Fruit fly (Drosophila melanogaster) whole organism, wandering third instar larva: ENCODE measurements around the gene CG17777.

Experiments used
- Abd-B ChIP-seq: fragments of >200 bp; optimal IDR thresholded peaks from 2 replicates; lab custom pipeline; 2017; ENCODE audit warnings: missing biosample characterization, missing genetic modification characterization
- GATAd ChIP-seq: sonication (Bioruptor generic); optimal IDR thresholded peaks from 2 replicates; lab custom pipeline; 2016; ENCODE audit warnings: missing biosample characterization, missing genetic modification characterization
- Hr83 ChIP-seq: fragments of 200-300 bp; sonication (Bioruptor generic); optimal IDR thresholded peaks from 2 replicates; lab custom pipeline; 2016; ENCODE audit warnings: missing biosample characterization, mild to moderate bottlenecking, missing genetic modification characterization, moderate library complexity; ENCODE audit not compliant: poor library complexity, severe bottlenecking
- Mio ChIP-seq: sonication (Bioruptor generic); optimal IDR thresholded peaks from 2 replicates; lab custom pipeline; 2016; ENCODE audit warnings: missing biosample characterization, missing genetic modification characterization
- br ChIP-seq: fragments of 200-800 bp; sonication (Bioruptor generic); optimal IDR thresholded peaks from 2 replicates; lab custom pipeline; 2016; ENCODE audit warnings: missing biosample characterization, missing genetic modification characterization
- dsf ChIP-seq: sonication (Bioruptor generic); optimal IDR thresholded peaks from 2 replicates; lab custom pipeline; 2016; ENCODE audit warnings: missing biosample characterization, missing genetic modification characterization, borderline replicate concordance
- fru ChIP-seq: fragments of 200-800 bp; sonication (Bioruptor generic); optimal IDR thresholded peaks from 3 replicates; lab custom pipeline; 2016; ENCODE audit warnings: missing biosample characterization, mild to moderate bottlenecking, missing genetic modification characterization
- h ChIP-seq: fragments of 200-800 bp; sonication (Bioruptor generic); optimal IDR thresholded peaks from 3 replicates; lab custom pipeline; 2016; ENCODE audit warnings: missing biosample characterization, mild to moderate bottlenecking, missing genetic modification characterization
- lola ChIP-seq: fragments of >200 bp; optimal IDR thresholded peaks from 2 replicates; lab custom pipeline; 2017; ENCODE audit warnings: missing biosample characterization, missing genetic modification characterization
- psq ChIP-seq: fragments of 200-800 bp; sonication (Bioruptor generic); optimal IDR thresholded peaks from 3 replicates; lab custom pipeline; 2017; ENCODE audit warnings: missing biosample characterization, mild to moderate bottlenecking, missing genetic modification characterization, moderate library complexity
- sv ChIP-seq: fragments of 200-800 bp; sonication (Bioruptor generic); optimal IDR thresholded peaks from 3 replicates; lab custom pipeline; 2016; ENCODE audit warnings: missing biosample characterization, missing genetic modification characterization
- tai ChIP-seq: sonication (Bioruptor generic); optimal IDR thresholded peaks from 2 replicates; lab custom pipeline; 2016; ENCODE audit warnings: missing biosample characterization, missing genetic modification characterization
- woc ChIP-seq: sonication (Bioruptor generic); optimal IDR thresholded peaks from 2 replicates; lab custom pipeline; 2016; ENCODE audit warnings: missing biosample characterization, mild to moderate bottlenecking, missing genetic modification characterization

DNA sequence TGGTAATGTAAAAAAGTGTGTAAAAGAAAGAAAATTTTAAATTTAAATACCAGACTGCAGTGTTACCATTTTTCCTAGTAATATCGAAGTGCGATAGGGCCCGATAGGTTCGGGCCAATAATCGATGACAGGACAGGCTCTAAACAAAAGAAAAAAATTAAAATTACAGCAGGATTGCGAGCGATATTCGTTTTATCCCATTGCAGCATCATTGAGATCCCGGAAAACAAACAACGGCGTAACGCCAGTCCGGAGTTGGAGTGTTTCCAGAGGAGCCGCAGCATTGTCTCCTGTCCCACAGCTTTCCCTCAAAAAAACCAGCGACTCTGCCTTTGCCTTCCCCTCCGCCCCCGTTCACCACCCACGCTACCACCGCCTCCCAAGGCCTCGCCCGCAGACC is 38.5 kb downstream of the CG17777 start, which contains the start of gene pcx:
- TF ChIP-seq lola (GFP tag; lab: Kevin White, UChicago) (no peak), fru (GFP tag; lab: Kevin White, UChicago) (no peak), Abd-B (GFP tag; lab: Kevin White, UChicago) (no peak), Mio (no peak), sv (no peak), psq (no peak), tai (no peak), h (GFP tag; lab: Kevin White, UChicago) (no peak), GATAd (no peak), br (no peak), woc (GFP tag; lab: Kevin White, UChicago) (no peak), Hr83 (GFP tag; lab: Kevin White, UChicago) (no peak), dsf (GFP tag; lab: Kevin White, UChicago) (no peak)
